Fruit fly (Drosophila melanogaster) whole organism: ENCODE measurements around the gene CCKLR-17D1.

Source experiments
- CG8478 ChIP-seq: fragments of >200 bp; optimal IDR thresholded peaks from 2 replicates; lab custom pipeline; 2018; ENCODE audit warnings: inconsistent platforms
- Dll ChIP-seq: fragments of >200 bp; optimal IDR thresholded peaks from 2 replicates; lab custom pipeline; 2017
- EcR ChIP-seq, 2 experiments: fragments of >200 bp; optimal IDR thresholded peaks; 2 replicates each; lab custom pipeline; 2017; ENCODE audit warnings: missing biosample characterization in 2 of 2, missing genetic modification characterization in 2 of 2, missing genetic modification reagents in 2 of 2
- usp ChIP-seq: fragments of >200 bp; optimal IDR thresholded peaks from 2 replicates; lab custom pipeline; 2017; ENCODE audit warnings: missing biosample characterization, missing genetic modification characterization, mixed read lengths

DNA sequence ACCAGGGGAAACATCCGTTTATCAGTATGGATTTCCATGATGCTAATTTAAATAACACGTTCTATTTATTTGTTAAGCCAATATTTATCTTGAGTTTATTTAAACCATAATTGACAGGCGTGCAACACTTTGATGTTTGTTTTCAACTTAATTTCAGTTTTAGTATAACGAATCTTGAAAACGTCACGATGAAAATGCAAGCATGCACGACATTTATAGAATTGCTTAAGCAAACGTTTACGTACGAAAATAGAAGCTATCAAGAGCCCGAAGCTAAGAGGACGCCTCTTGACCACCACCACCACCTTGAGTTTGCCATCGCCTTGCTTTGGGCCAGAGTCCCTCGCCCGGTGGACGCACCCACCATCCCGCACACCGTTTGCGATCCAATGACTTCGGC is 45.0 kb upstream of the CCKLR-17D1 start:
- TF ChIP-seq CG8478 (lab: Kevin White, UChicago), result no peak
- TF ChIP-seq usp (GFP tag; lab: Kevin White, UChicago), result no peak
- TF ChIP-seq Dll (lab: Kevin White, UChicago), result no peak
- no peak for TF ChIP-seq EcR (GFP tag; optimal IDR thresholded peaks at IDR 0.05; lab: Kevin White, UChicago)
